Worm (Caenorhabditis elegans) whole organism, L4 larva: ENCODE measurements around the gene F19G12.3.

ENCODE experiments used
- ctbp-1 ChIP-seq: fragments of 200-800 bp; sonication (Bioruptor generic); IDR thresholded peaks from 2 replicates; pipeline ENCODE4 v1.3.6; 2022; ENCODE audit warnings: missing genetic modification reagents, missing genetic modification characterization, missing compliant biosample characterization
- daf-12 ChIP-seq: fragments of 150-350 bp; optimal IDR thresholded peaks from 2 replicates; lab custom pipeline; 2014; ENCODE audit warnings: missing biosample characterization, missing genetic modification reagents, missing genetic modification characterization
- lin-1 ChIP-seq: fragments of 200-800 bp; sonication (Bioruptor generic); IDR thresholded peaks from 2 replicates; pipeline ENCODE4 v1.3.6; 2022; ENCODE audit warnings: missing genetic modification reagents, missing genetic modification characterization, missing compliant biosample characterization
- mdl-1 ChIP-seq, 2 experiments: fragments of 150-350 bp in 1 of 2; sonication (generic microtip) in 1 of 2; optimal IDR thresholded peaks; 2 replicates each; lab custom pipeline; 2014 to 2017; ENCODE audit warnings: missing biosample characterization in 2 of 2, missing genetic modification characterization in 2 of 2
- nhr-77 ChIP-seq: fragments of 150-350 bp; optimal IDR thresholded peaks from 2 replicates; lab custom pipeline; 2014; ENCODE audit warnings: missing biosample characterization, missing genetic modification characterization
- pha-4 ChIP-seq, 2 experiments: fragments of 150-350 bp in 1 of 2; fragments of 200-800 bp in 1 of 2; sonication (Bioruptor generic) in 1 of 2; IDR thresholded peaks in 1 of 2; optimal IDR thresholded peaks in 1 of 2; 2 replicates each; pipeline versions ENCODE4 v1.3.6 to Lab custom; 2014 to 2022; ENCODE audit warnings: missing genetic modification characterization in 2 of 2, missing genetic modification reagents in 2 of 2, missing biosample characterization in 1 of 2, missing compliant biosample characterization in 1 of 2
- zip-11 ChIP-seq: fragments of 200-800 bp; sonication (Bioruptor generic); IDR thresholded peaks from 2 replicates; pipeline ENCODE4 v1.3.6; 2022; ENCODE audit warnings: missing genetic modification characterization, missing compliant biosample characterization

ce11 chrX:1409224-1409623 lies 15.4 kb upstream of the F19G12.3 start:
- TF ChIP-seq daf-12 (tag; lab: Kevin White, UChicago) (no peak), nhr-77 (tag; lab: Kevin White, UChicago) (no peak), mdl-1 (tag; optimal IDR thresholded peaks at IDR 0.05; lab: Kevin White, UChicago) (no peak), lin-1 (GFP tag; lab: Robert Waterston, UW) (no peak), ctbp-1 (no peak), zip-11 (no peak), pha-4 (GFP tag; IDR thresholded peaks at IDR 0.05; lab: Robert Waterston, UW) (no peak), pha-4 (tag; optimal IDR thresholded peaks at IDR 0.05; lab: Kevin White, UChicago) (no peak)
